Worm (Caenorhabditis elegans) whole organism, L1 larva: ENCODE measurements around the gene hap-1.

Experiments
- ama-1 ChIP-seq: fragments of 150-350 bp; optimal IDR thresholded peaks from 2 replicates; lab custom pipeline; 2014
- blmp-1 ChIP-seq: fragments of 150-350 bp; optimal IDR thresholded peaks from 2 replicates; lab custom pipeline; 2014; ENCODE audit warnings: missing biosample characterization, missing genetic modification characterization
- ceh-82 ChIP-seq, 3 experiments: fragments of 150-350 bp in 1 of 3; sonication (generic microtip) in 2 of 3; optimal IDR thresholded peaks; 2 replicates each; lab custom pipeline; 2014 to 2017; ENCODE audit warnings: missing biosample characterization in 3 of 3, missing genetic modification characterization in 3 of 3
- jun-1 ChIP-seq: fragments of 150-350 bp; optimal IDR thresholded peaks from 2 replicates; lab custom pipeline; 2014; ENCODE audit warnings: missing biosample characterization, missing genetic modification reagents, missing genetic modification characterization
- mep-1 ChIP-seq: fragments of 150-350 bp; optimal IDR thresholded peaks from 2 replicates; lab custom pipeline; 2014; ENCODE audit warnings: missing biosample characterization, missing genetic modification characterization
- nhr-12 ChIP-seq: sonication (generic microtip); optimal IDR thresholded peaks from 2 replicates; lab custom pipeline; 2017; ENCODE audit warnings: missing biosample characterization, missing genetic modification characterization
- nhr-76 ChIP-seq: sonication (generic microtip); optimal IDR thresholded peaks from 2 replicates; lab custom pipeline; 2017; ENCODE audit warnings: missing biosample characterization, missing genetic modification characterization
- nhr-84 ChIP-seq: sonication (generic microtip); optimal IDR thresholded peaks from 2 replicates; lab custom pipeline; 2017; ENCODE audit warnings: missing biosample characterization, missing genetic modification characterization
- pqm-1 ChIP-seq: sonication (generic microtip); optimal IDR thresholded peaks from 3 replicates; lab custom pipeline; 2017; ENCODE audit warnings: missing biosample characterization, missing genetic modification characterization
- snpc-4 ChIP-seq: fragments of 150-350 bp; optimal IDR thresholded peaks from 2 replicates; lab custom pipeline; 2014; ENCODE audit warnings: missing biosample characterization, missing genetic modification characterization
- unc-62 ChIP-seq: fragments of 150-350 bp; optimal IDR thresholded peaks from 2 replicates; lab custom pipeline; 2014; ENCODE audit warnings: missing biosample characterization, missing genetic modification reagents, missing genetic modification characterization
- ztf-11 ChIP-seq, 2 experiments: sonication (generic microtip); optimal IDR thresholded peaks; 2 replicates each; lab custom pipeline; 2016 to 2017; ENCODE audit warnings: missing genetic modification characterization in 2 of 2, missing biosample characterization in 1 of 2, missing compliant biosample characterization in 1 of 2

ce11 chrIII:5260394-5260793 lies 3.3 kb upstream of the hap-1 start, which contains the start of gene gop-3:
- TF ChIP-seq mep-1 (tag; lab: Kevin White, UChicago) (no peak), nhr-84 (tag; lab: Kevin White, UChicago) (no peak), nhr-12 (tag; lab: Kevin White, UChicago) (no peak), ztf-11 (tag; optimal IDR thresholded peaks at IDR 0.05; lab: Kevin White, UChicago) (no peak), unc-62 (GFP tag; lab: Kevin White, UChicago) (no peak), nhr-76 (tag; lab: Kevin White, UChicago) (no peak), jun-1 (tag; lab: Kevin White, UChicago) (no peak), blmp-1 (tag; lab: Kevin White, UChicago) (no peak), snpc-4 (tag; lab: Kevin White, UChicago) (no peak), ceh-82 (tag; optimal IDR thresholded peaks at IDR 0.05; lab: Kevin White, UChicago) (no peak), pqm-1 (tag; lab: Kevin White, UChicago) (no peak), ama-1 (lab: Kevin White, UChicago) (no peak)
